Worm (Caenorhabditis elegans): Measurements from ENCODE around the gene Y64G10A.10.

DNA sequence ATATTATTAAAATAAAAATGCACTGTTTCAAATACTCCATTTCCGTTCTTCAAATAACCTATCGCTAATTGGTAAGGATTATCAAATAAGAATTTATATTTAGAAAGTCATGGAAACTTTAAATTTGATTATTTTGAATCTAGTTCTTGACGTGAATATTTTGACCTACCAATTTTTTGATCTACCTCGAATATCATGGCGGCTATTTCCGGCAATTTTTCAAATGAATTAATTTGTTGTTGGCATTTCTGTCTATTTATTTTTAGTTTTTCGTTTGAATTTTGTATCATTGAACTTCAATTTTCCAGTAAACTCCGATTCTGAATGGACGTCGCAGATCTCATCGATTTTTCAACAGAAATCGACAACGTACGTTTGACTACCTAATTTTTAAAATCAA lies 38.1 kb downstream of the Y64G10A.10 start, which contains the start of gene F02H6.3:
- TF ChIP-seq mel-28 (tag; optimal IDR thresholded peaks at IDR 0.05; ENCODE audit: borderline replicate concordance) (no peak), unc-62 (GFP tag; optimal IDR thresholded peaks at IDR 0.05) (no peak), pha-4 (tag; optimal IDR thresholded peaks at IDR 0.05) (no peak), madf-6 (GFP tag; IDR thresholded peaks at IDR 0.05) (peak; percentile 66), efl-1 (GFP tag; optimal IDR thresholded peaks at IDR 0.05) (peak; percentile 73), lag-1 (GFP tag; IDR thresholded peaks at IDR 0.05) (no peak)

Measured in whole organism, young adult.